Fruit fly (Drosophila melanogaster): ENCODE data around the gene CG10947.
A peak's percentile ranks its signal among the peaks of the same experiment; 100 is the strongest.

The CG10947 gene

DNA sequence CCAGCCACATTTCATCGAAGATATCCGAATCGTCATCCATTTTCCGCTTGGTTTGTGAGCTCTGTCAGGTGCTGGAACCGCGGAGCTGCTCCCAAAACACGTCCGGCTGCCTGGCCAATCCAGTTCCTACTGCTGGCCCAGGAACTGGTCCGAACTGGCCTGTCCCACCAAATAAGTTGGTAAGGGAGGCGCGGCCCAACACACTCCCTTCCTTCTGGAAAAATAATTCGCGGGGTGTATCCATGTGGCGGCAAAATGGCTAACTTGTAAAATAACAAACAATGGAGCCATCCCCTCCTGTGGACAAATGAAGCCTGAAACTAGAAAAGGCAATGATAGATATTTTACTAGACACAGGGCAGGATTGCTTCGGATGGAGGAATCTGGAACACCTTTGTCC lies 10.0 kb upstream of the CG10947 start, which contains the start of gene CG15130:
TSS of gene CG15130 (minus strand) at position 101 of the 400 bp plus-strand sequence.
- TF ChIP-seq CG8159 (tag; optimal IDR thresholded peaks at IDR 0.05) (no peak), CG17806 (tag; optimal IDR thresholded peaks at IDR 0.05) (no peak), Ets98B (GFP tag; IDR thresholded peaks at IDR 0.05) (no peak), CG32121 (GFP tag; IDR thresholded peaks at IDR 0.05) (no peak), Snoo (tag; optimal IDR thresholded peaks at IDR 0.05) (no peak), CG4496 (GFP tag; IDR thresholded peaks at IDR 0.05) (no peak), CG14655 (GFP tag; optimal IDR thresholded peaks at IDR 0.05) (no peak), CG10348 (GFP tag; IDR thresholded peaks at IDR 0.05) (no peak), EcR (GFP tag; optimal IDR thresholded peaks at IDR 0.05) (no peak), CG9948 (tag; optimal IDR thresholded peaks at IDR 0.05) (no peak), gl (tag; optimal IDR thresholded peaks at IDR 0.05) (no peak), CG34367 (tag; optimal IDR thresholded peaks at IDR 0.05) (no peak), D1 (tag; optimal IDR thresholded peaks at IDR 0.05) (no peak), CG15710 (tag; optimal IDR thresholded peaks at IDR 0.05) (no peak), CG13204 (GFP tag; optimal IDR thresholded peaks at IDR 0.05) (no peak), fd96Ca (GFP tag; IDR thresholded peaks at IDR 0.05) (no peak), Pif1B (GFP tag; optimal IDR thresholded peaks at IDR 0.05) (no peak), rn (GFP tag; IDR thresholded peaks at IDR 0.05) (no peak)

DNA sequence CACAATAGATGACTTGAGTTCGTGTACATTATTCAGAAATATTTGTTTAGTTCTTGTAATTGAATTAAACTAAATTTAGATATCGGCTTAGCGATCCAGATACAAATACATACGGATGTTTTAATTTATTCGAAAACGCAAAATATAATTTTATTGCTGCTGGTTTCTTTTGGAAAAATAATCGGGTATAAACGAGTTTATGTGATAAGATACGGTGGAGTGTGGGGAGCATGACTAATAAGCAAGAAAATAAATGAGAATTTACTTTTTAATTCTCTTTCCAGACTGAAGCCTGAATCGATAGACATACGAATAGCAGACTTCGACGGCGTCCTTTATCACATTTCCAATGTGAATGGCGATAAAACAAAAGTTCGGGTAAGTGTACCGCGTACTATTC lies 5.4 kb upstream of the CG10947 start:
- no peak for TF ChIP-seq Ets98B (GFP tag; IDR thresholded peaks at IDR 0.05)
- no peak for TF ChIP-seq CG15710 (tag; optimal IDR thresholded peaks at IDR 0.05)
- TF ChIP-seq CG4496 (GFP tag; IDR thresholded peaks at IDR 0.05) = no peak
- TF ChIP-seq CG34367 (tag; optimal IDR thresholded peaks at IDR 0.05) = no peak
- no peak for TF ChIP-seq CG10348 (GFP tag; IDR thresholded peaks at IDR 0.05)
- no peak for TF ChIP-seq CG32121 (GFP tag; IDR thresholded peaks at IDR 0.05)

DNA sequence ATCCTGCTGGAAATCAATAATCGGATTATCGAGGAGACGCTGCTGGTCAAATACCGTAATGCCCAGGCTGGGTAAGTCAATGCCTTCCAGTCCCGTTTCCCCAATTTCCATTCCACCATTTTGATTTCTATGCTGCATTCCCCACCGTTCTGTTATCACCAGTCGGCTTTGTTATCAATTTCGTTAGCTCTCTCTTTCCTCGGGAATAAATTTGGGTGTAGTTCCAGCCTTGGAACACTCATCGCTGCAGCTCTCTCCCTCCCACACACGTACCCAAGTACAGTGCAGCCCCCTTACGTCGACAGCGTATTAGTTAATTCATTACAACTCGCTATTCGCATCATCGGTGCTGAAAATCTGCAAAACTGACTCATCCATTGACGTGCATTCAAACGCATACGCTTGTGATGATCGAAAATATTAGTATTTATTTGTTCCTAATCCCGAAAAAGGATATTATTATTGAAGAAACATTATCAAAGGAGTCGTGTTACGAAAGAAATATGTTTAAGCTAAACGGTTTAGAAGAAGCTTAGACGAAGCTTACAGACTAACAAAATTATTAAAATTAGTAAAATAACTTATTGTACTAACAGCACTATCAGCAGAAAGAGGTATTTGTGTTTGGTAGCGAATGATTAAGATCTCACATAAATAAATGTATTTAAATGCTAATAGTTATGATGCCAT lies 3.1 kb upstream of the CG10947 start:
- TF ChIP-seq D1 (tag; optimal IDR thresholded peaks at IDR 0.05) = peak; percentile 14
- no peak for TF ChIP-seq CG12605 (GFP tag; IDR thresholded peaks at IDR 0.05)
- no peak for TF ChIP-seq CG34367 (tag; optimal IDR thresholded peaks at IDR 0.05)

DNA sequence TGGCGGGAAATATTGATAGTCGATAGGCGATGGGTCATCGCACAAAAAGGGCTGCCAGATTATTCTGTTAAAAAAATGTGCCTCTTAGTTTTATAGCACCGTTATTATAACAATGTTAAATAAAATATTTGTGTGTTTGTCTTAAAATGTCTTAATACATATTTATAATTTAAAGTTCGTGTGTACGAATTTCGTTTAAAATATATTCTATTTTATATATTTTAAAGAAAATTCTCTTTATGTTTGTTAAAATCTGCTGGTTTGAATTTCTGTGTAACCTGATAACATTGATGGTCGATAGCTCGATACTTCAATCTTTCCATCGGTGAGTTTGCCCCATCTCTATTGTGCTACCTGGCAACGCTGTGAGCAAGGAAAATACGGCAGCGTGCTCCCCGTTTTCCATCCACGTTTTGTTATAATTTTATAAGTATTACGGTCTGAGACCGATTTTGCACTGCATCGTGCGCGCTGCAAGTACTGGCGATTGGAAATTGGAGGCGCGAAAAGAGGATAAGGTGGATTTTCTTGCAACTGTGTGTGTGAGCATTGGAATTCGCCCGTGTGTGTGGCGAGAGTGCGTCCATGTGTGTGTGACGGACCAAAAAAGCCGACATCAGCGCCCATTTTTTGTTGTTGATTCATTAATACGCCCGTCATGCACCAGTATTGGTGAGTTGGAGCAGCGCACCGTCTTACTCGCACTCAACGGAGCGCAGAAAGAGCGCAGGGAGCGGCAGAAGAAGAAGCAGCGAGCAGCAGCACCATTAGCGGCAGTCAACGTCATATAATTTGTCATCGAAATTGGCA lies 2.4 kb upstream of the CG10947 start, which contains the start of the genes CG10949 and Arpc2:
TSS of gene CG10949 (minus strand) at position 165 of the 810 bp plus-strand sequence.
TSS of gene Arpc2 (plus strand) at position 304 of the 810 bp plus-strand sequence.
- TF ChIP-seq CG15710 (tag; optimal IDR thresholded peaks at IDR 0.05) = peak; percentile 56
- TF ChIP-seq CG9948 (tag; optimal IDR thresholded peaks at IDR 0.05) = peak; percentile 51
- TF ChIP-seq rn (GFP tag; IDR thresholded peaks at IDR 0.05) = 0 out of 2 replicates have a peak, but pooled peaks have one; percentile 14
- no peak for TF ChIP-seq D1 (tag; optimal IDR thresholded peaks at IDR 0.05)
- TF ChIP-seq fd96Ca (GFP tag; IDR thresholded peaks at IDR 0.05) = no peak
- TF ChIP-seq CG8301 (tag; optimal IDR thresholded peaks at IDR 0.05) = peak; percentile 33
- no peak for TF ChIP-seq gl (tag; optimal IDR thresholded peaks at IDR 0.05)
- TF ChIP-seq Pif1B (GFP tag; optimal IDR thresholded peaks at IDR 0.05) = no peak
- no peak for TF ChIP-seq Pif1A (GFP tag; optimal IDR thresholded peaks at IDR 0.05)
- TF ChIP-seq EcR (GFP tag; optimal IDR thresholded peaks at IDR 0.05) = peak; percentile 39
- TF ChIP-seq CG12605 (GFP tag; IDR thresholded peaks at IDR 0.05) = 0 out of 2 replicates have a peak, but pooled peaks have one; percentile 14
- TF ChIP-seq CG17806 (tag; optimal IDR thresholded peaks at IDR 0.05) = peak; percentile 48
- peak; percentile 18; the same call in 1 of the 2 replicates for TF ChIP-seq Ets98B (GFP tag; IDR thresholded peaks at IDR 0.05)
- TF ChIP-seq Snoo (tag; optimal IDR thresholded peaks at IDR 0.05) = peak; percentile 26
- peak; percentile 76 for TF ChIP-seq CG13204 (GFP tag; optimal IDR thresholded peaks at IDR 0.05)
- no peak for TF ChIP-seq CG10348 (GFP tag; IDR thresholded peaks at IDR 0.05)
- TF ChIP-seq CG14655 (GFP tag; optimal IDR thresholded peaks at IDR 0.05) = no peak
- TF ChIP-seq CG8159 (tag; optimal IDR thresholded peaks at IDR 0.05) = peak; percentile 56
- peak; percentile 37; the same call in 1 of the 3 replicates for TF ChIP-seq CG4496 (GFP tag; IDR thresholded peaks at IDR 0.05)
- TF ChIP-seq CG34367 (tag; optimal IDR thresholded peaks at IDR 0.05) = no peak
- TF ChIP-seq CG32121 (GFP tag; IDR thresholded peaks at IDR 0.05) = peak; percentile 32

DNA sequence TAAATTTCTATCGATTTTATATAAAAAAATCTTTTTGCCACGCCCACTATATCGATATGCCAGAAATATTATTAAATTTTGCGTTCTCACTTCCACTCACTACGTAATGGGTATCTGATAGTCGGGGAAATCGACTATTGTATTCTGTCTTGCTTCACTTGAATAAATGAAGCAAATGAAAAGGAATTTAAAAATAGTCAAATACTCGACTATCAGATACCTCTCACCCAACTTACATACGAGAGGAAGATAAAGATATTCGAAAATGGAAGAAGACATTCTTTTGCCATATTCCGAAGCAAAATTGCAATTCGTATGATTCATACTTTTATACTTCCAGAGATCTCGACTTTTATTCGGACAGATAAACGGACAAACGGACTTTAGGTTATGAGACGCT lies 774 bp downstream of the CG10947 start:
- no peak for TF ChIP-seq CG4496 (GFP tag; IDR thresholded peaks at IDR 0.05)
- no peak for TF ChIP-seq CG10348 (GFP tag; IDR thresholded peaks at IDR 0.05)
- TF ChIP-seq CG17806 (tag; optimal IDR thresholded peaks at IDR 0.05) = no peak
- no peak for TF ChIP-seq rn (GFP tag; IDR thresholded peaks at IDR 0.05)
- no peak for TF ChIP-seq Pif1B (GFP tag; optimal IDR thresholded peaks at IDR 0.05)
- no peak for TF ChIP-seq CG14655 (GFP tag; optimal IDR thresholded peaks at IDR 0.05)
- no peak for TF ChIP-seq fd96Ca (GFP tag; IDR thresholded peaks at IDR 0.05)
- no peak for TF ChIP-seq gl (tag; optimal IDR thresholded peaks at IDR 0.05)
- TF ChIP-seq CG12605 (GFP tag; IDR thresholded peaks at IDR 0.05) = no peak
- TF ChIP-seq CG13204 (GFP tag; optimal IDR thresholded peaks at IDR 0.05) = no peak
- TF ChIP-seq CG9948 (tag; optimal IDR thresholded peaks at IDR 0.05) = no peak
- no peak for TF ChIP-seq Ets98B (GFP tag; IDR thresholded peaks at IDR 0.05)
- TF ChIP-seq Snoo (tag; optimal IDR thresholded peaks at IDR 0.05) = no peak
- TF ChIP-seq CG15710 (tag; optimal IDR thresholded peaks at IDR 0.05) = no peak
- TF ChIP-seq CG8159 (tag; optimal IDR thresholded peaks at IDR 0.05) = no peak
